Worm (Caenorhabditis elegans): ENCODE measurements around the gene Y116F11A.1.

The Y116F11A.1 gene

ce11 chrV:19741651-19742050 is 11.3 kb downstream of the Y116F11A.1 start, which contains the start of gene W04E12.3:
TSS of gene W04E12.3 (plus strand) at chrV:19741951.
- TF ChIP-seq aly-2 (tag; optimal IDR thresholded peaks at IDR 0.05) (no peak), ceh-82 (tag; optimal IDR thresholded peaks at IDR 0.05) (no peak), skn-1 (tag; optimal IDR thresholded peaks at IDR 0.05) (no peak), lin-39 (tag; optimal IDR thresholded peaks at IDR 0.05) (no peak), ceh-16 (tag; optimal IDR thresholded peaks at IDR 0.05) (no peak), ZK546.5 (tag; optimal IDR thresholded peaks at IDR 0.05) (no peak), egl-5 (tag; optimal IDR thresholded peaks at IDR 0.05) (no peak), nhr-12 (tag; optimal IDR thresholded peaks at IDR 0.05) (no peak), nfya-1 (tag; optimal IDR thresholded peaks at IDR 0.05; ENCODE audit: insufficient read depth) (no peak), nhr-67 (tag; optimal IDR thresholded peaks at IDR 0.05) (no peak), pha-4 (tag; optimal IDR thresholded peaks at IDR 0.05) (no peak), lin-15B (tag; optimal IDR thresholded peaks at IDR 0.05) (no peak), fkh-10 (GFP tag; optimal IDR thresholded peaks at IDR 0.05) (no peak), ceh-28 (tag; optimal IDR thresholded peaks at IDR 0.05) (no peak), elt-1 (tag; optimal IDR thresholded peaks at IDR 0.05) (no peak), daf-12 (tag; optimal IDR thresholded peaks at IDR 0.05) (no peak), ama-1 (optimal IDR thresholded peaks at IDR 0.05) (no peak)

DNA sequence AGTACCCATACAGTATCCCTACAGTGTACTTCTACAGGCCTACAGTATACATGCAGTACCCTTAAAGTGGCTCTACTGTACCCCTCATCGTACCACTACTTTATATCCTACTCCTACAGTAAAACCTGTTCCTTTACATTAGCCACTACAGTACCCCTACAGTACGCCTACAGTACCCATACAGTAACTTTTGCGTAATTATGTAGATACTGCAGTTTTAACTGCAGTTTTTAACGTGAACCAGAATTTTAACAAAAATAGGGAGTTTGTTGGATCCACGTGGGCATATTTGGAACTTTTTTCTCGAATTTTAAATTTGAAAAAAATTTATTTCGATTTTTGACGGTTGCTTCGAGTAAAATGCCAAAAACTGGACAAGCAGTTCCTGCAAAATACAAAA is 12.9 kb downstream of the Y116F11A.1 start, which contains the start of gene W04E12.4:
Gene W04E12.4 (plus strand): TSS at position 301 of the 400 bp plus-strand sequence.
- TF ChIP-seq ztf-11 (tag; optimal IDR thresholded peaks at IDR 0.05) (no peak), nhr-67 (tag; optimal IDR thresholded peaks at IDR 0.05) (no peak), R02D3.7 (tag; optimal IDR thresholded peaks at IDR 0.05) (no peak), lin-39 (tag; optimal IDR thresholded peaks at IDR 0.05) (no peak), nhr-25 (tag; optimal IDR thresholded peaks at IDR 0.05) (no peak), ZK546.5 (tag; optimal IDR thresholded peaks at IDR 0.05) (no peak), unc-62 (GFP tag; optimal IDR thresholded peaks at IDR 0.05) (no peak), elt-1 (tag; optimal IDR thresholded peaks at IDR 0.05) (no peak), tbx-2 (tag; optimal IDR thresholded peaks at IDR 0.05) (no peak), nhr-23 (tag; optimal IDR thresholded peaks at IDR 0.05) (no peak), fkh-2 (tag; optimal IDR thresholded peaks at IDR 0.05) (no peak), ceh-9 (tag; optimal IDR thresholded peaks at IDR 0.05) (no peak), unc-39 (tag; optimal IDR thresholded peaks at IDR 0.05) (no peak), nhr-12 (tag; optimal IDR thresholded peaks at IDR 0.05) (no peak), nhr-77 (tag; optimal IDR thresholded peaks at IDR 0.05) (no peak), nhr-237 (tag; optimal IDR thresholded peaks at IDR 0.05) (no peak), nhr-28 (tag; optimal IDR thresholded peaks at IDR 0.05) (no peak), ceh-16 (tag; optimal IDR thresholded peaks at IDR 0.05) (no peak), pqm-1 (tag; optimal IDR thresholded peaks at IDR 0.05) (no peak)

DNA sequence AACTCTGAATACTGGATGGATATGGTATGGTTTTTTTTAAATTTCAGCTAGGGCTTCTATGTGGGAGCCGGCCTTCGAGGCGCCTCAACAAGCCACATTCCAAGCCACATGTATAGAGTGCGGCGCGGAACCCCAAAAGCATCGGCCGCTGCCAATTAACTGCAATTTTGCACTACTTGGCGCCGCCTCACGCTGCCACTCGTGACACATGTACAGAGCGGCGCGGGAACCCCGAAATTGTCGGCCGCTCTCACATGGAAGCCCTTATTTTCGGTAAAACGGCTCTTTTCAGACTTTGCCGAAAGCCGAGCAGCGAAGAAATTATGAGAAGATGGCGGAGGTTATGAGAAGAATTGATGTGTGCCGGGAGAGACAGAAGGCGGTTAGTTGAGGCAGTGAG is 13.4 kb downstream of the Y116F11A.1 start:
- TF ChIP-seq nhr-23 (tag; optimal IDR thresholded peaks at IDR 0.05) (no peak), nhr-11 (tag; optimal IDR thresholded peaks at IDR 0.05) (no peak)

- peak; percentile 85 for TF ChIP-seq ceh-28 (tag; optimal IDR thresholded peaks at IDR 0.05)
- TF ChIP-seq nhr-76 (tag; optimal IDR thresholded peaks at IDR 0.05): no peak
These were observed 13.8 kb downstream of the Y116F11A.1 start for ce11 chrV:19744210-19744609.

- TF ChIP-seq ceh-28 (tag; optimal IDR thresholded peaks at IDR 0.05) (no peak), nhr-12 (tag; optimal IDR thresholded peaks at IDR 0.05) (no peak), fkh-10 (GFP tag; optimal IDR thresholded peaks at IDR 0.05) (no peak)
These were observed 15.5 kb downstream of the Y116F11A.1 start, which contains the start of gene W04E12.5 for ce11 chrV:19745852-19746251. TSS of gene W04E12.5 (plus strand) at chrV:19746152.

- TF ChIP-seq ama-1 (optimal IDR thresholded peaks at IDR 0.05) (no peak), nhr-28 (tag; optimal IDR thresholded peaks at IDR 0.05) (no peak), lin-15B (tag; optimal IDR thresholded peaks at IDR 0.05) (no peak), fkh-10 (GFP tag; optimal IDR thresholded peaks at IDR 0.05) (no peak), lin-39 (tag; optimal IDR thresholded peaks at IDR 0.05) (no peak), elt-1 (tag; optimal IDR thresholded peaks at IDR 0.05) (no peak), sea-2 (GFP tag; optimal IDR thresholded peaks at IDR 0.05) (no peak), aly-2 (tag; optimal IDR thresholded peaks at IDR 0.05) (no peak), elt-3 (tag; optimal IDR thresholded peaks at IDR 0.05) (no peak), nhr-12 (tag; optimal IDR thresholded peaks at IDR 0.05) (no peak), fkh-2 (tag; optimal IDR thresholded peaks at IDR 0.05) (no peak), eor-1 (tag; optimal IDR thresholded peaks at IDR 0.05) (no peak), ceh-16 (tag; optimal IDR thresholded peaks at IDR 0.05) (no peak)
These were observed 16.8 kb downstream of the Y116F11A.1 start for ce11 chrV:19747144-19747543.
